Fruit fly (Drosophila melanogaster) Kc167 (cell line): ENCODE results near the gene Nagk.

ENCODE experiments used
- Myc ChIP-seq: fragments of >200 bp; optimal IDR thresholded peaks from 2 replicates; lab custom pipeline; 2017; ENCODE audit warnings: missing external identifiers
- ttk ChIP-seq: sonication (Bioruptor generic); optimal IDR thresholded peaks from 2 replicates; lab custom pipeline; 2017; ENCODE audit warnings: missing external identifiers

DNA sequence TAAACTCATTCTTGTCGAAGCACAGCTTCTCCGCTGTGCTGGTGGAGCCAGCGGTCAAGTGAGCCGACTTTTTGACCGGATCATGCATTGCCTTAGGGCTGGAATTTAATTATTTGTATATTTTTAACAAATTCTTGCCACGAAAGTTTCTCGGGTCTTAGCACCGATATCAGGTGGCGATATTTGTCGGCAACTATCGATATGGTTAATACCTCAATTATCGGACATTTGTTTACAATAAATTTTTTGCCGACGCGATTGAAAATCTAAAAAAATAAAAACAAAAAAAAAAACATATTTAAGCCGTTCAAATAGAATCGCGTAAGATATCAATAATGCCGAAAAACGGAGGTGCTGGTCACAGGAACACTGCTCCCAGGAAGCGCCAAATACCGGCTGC, 18.4 kb upstream of the Nagk start, which contains the start of the genes Cog2 and Trax:
- TF ChIP-seq ttk (lab: Kevin White, UChicago) = no peak
- no peak for TF ChIP-seq Myc (lab: Kevin White, UChicago)
